Worm (Caenorhabditis elegans) whole organism, mixed stage, embryonic: ENCODE data around the gene sdn-1.

ENCODE experiments used
- M03D4.4 ChIP-seq: sonication (generic microtip); optimal IDR thresholded peaks from 2 replicates; lab custom pipeline; 2017; ENCODE audit warnings: mild to moderate bottlenecking, missing genetic modification characterization, missing compliant biosample characterization
- bed-3 ChIP-seq: fragments of 200-800 bp; sonication (Bioruptor generic); optimal IDR thresholded peaks from 3 replicates; lab custom pipeline; 2018; ENCODE audit warnings: mild to moderate bottlenecking, missing genetic modification characterization, moderate library complexity, missing compliant biosample characterization
- blmp-1 ChIP-seq: fragments of 150-350 bp; optimal IDR thresholded peaks from 2 replicates; lab custom pipeline; 2014; ENCODE audit warnings: missing biosample characterization, missing genetic modification characterization
- ceh-39 ChIP-seq: fragments of 150-350 bp; optimal IDR thresholded peaks from 2 replicates; lab custom pipeline; 2014; ENCODE audit warnings: missing biosample characterization, missing genetic modification characterization
- ceh-43 ChIP-seq: fragments of 200-800 bp; sonication (Bioruptor generic); optimal IDR thresholded peaks from 2 replicates; lab custom pipeline; 2018; ENCODE audit warnings: mild to moderate bottlenecking, missing genetic modification characterization, moderate library complexity, missing compliant biosample characterization
- ces-1 ChIP-seq: fragments of 150-350 bp; optimal IDR thresholded peaks from 2 replicates; lab custom pipeline; 2014; ENCODE audit warnings: missing biosample characterization, missing genetic modification reagents, missing genetic modification characterization
- cnd-1 ChIP-seq: fragments of 200-800 bp; sonication (Bioruptor generic); optimal IDR thresholded peaks from 2 replicates; lab custom pipeline; 2018; ENCODE audit warnings: mild to moderate bottlenecking, missing genetic modification characterization, missing compliant biosample characterization
- drap-1 ChIP-seq: fragments of 200-800 bp; sonication (Bioruptor generic); optimal IDR thresholded peaks from 3 replicates; lab custom pipeline; 2018; ENCODE audit warnings: mild to moderate bottlenecking, missing genetic modification characterization, missing compliant biosample characterization
- elt-3 ChIP-seq: fragments of 150-350 bp; optimal IDR thresholded peaks from 2 replicates; lab custom pipeline; 2014; ENCODE audit warnings: missing biosample characterization, missing genetic modification characterization
- flh-1 ChIP-seq: fragments of 200-800 bp; sonication (Bioruptor generic); optimal IDR thresholded peaks from 2 replicates; lab custom pipeline; 2018; ENCODE audit warnings: mild to moderate bottlenecking, missing genetic modification characterization, moderate library complexity, missing compliant biosample characterization
- ham-2 ChIP-seq: fragments of 200-800 bp; sonication (Bioruptor generic); optimal IDR thresholded peaks from 2 replicates; lab custom pipeline; 2018; ENCODE audit warnings: mild to moderate bottlenecking, missing genetic modification characterization, missing compliant biosample characterization
- hlh-1 ChIP-seq: fragments of 150-350 bp; optimal IDR thresholded peaks from 2 replicates; lab custom pipeline; 2014; ENCODE audit warnings: missing biosample characterization, missing genetic modification reagents, missing genetic modification characterization
- lin-13 ChIP-seq: fragments of 150-350 bp; optimal IDR thresholded peaks from 2 replicates; lab custom pipeline; 2014; ENCODE audit warnings: missing biosample characterization, missing genetic modification characterization
- lin-32 ChIP-seq: fragments of 200-800 bp; sonication (Bioruptor generic); optimal IDR thresholded peaks from 2 replicates; lab custom pipeline; 2018; ENCODE audit warnings: mild to moderate bottlenecking, missing genetic modification characterization, missing compliant biosample characterization
- lsy-2 ChIP-seq: fragments of 150-350 bp; optimal IDR thresholded peaks from 2 replicates; lab custom pipeline; 2014; ENCODE audit warnings: missing biosample characterization, missing genetic modification characterization
- mab-5 ChIP-seq: fragments of 150-350 bp; optimal IDR thresholded peaks from 2 replicates; lab custom pipeline; 2014; ENCODE audit warnings: missing biosample characterization, missing genetic modification characterization
- mls-2 ChIP-seq: sonication (generic microtip); optimal IDR thresholded peaks from 2 replicates; lab custom pipeline; 2016; ENCODE audit warnings: mild to moderate bottlenecking, missing genetic modification characterization, moderate library complexity, missing compliant biosample characterization
- nhr-12 ChIP-seq: fragments of 150-350 bp; optimal IDR thresholded peaks from 2 replicates; lab custom pipeline; 2014; ENCODE audit warnings: missing biosample characterization, missing genetic modification characterization
- nhr-2 ChIP-seq: fragments of 150-350 bp; optimal IDR thresholded peaks from 2 replicates; lab custom pipeline; 2014; ENCODE audit warnings: missing biosample characterization, missing genetic modification characterization
- nhr-237 ChIP-seq: fragments of 150-350 bp; optimal IDR thresholded peaks from 2 replicates; lab custom pipeline; 2014; ENCODE audit warnings: missing biosample characterization, missing genetic modification characterization
- nhr-28 ChIP-seq: fragments of 150-350 bp; optimal IDR thresholded peaks from 2 replicates; lab custom pipeline; 2014; ENCODE audit warnings: missing biosample characterization, missing genetic modification characterization
- nhr-76 ChIP-seq: sonication (generic microtip); optimal IDR thresholded peaks from 2 replicates; lab custom pipeline; 2017; ENCODE audit warnings: missing biosample characterization, missing genetic modification characterization
- pha-4 ChIP-seq: fragments of 150-350 bp; optimal IDR thresholded peaks from 2 replicates; lab custom pipeline; 2018; ENCODE audit warnings: missing biosample characterization, missing genetic modification reagents, missing genetic modification characterization
- sem-2 ChIP-seq: fragments of 200-800 bp; sonication (Bioruptor generic); optimal IDR thresholded peaks from 2 replicates; lab custom pipeline; 2018; ENCODE audit warnings: mild to moderate bottlenecking, missing genetic modification characterization, missing compliant biosample characterization
- snpc-4 ChIP-seq: fragments of 150-350 bp; optimal IDR thresholded peaks from 2 replicates; lab custom pipeline; 2014; ENCODE audit warnings: missing biosample characterization, missing genetic modification characterization
- sptf-1 ChIP-seq: sonication (generic microtip); optimal IDR thresholded peaks from 2 replicates; lab custom pipeline; 2017; ENCODE audit warnings: mild to moderate bottlenecking, missing genetic modification characterization, moderate library complexity, missing compliant biosample characterization
- unc-120 ChIP-seq: sonication (generic microtip); optimal IDR thresholded peaks from 2 replicates; lab custom pipeline; 2017; ENCODE audit warnings: missing genetic modification characterization, missing compliant biosample characterization; ENCODE audit not compliant: poor library complexity, severe bottlenecking
- unc-39 ChIP-seq: fragments of 150-350 bp; optimal IDR thresholded peaks from 2 replicates; lab custom pipeline; 2014; ENCODE audit warnings: missing biosample characterization, missing genetic modification characterization
- unc-62 ChIP-seq: fragments of 150-350 bp; optimal IDR thresholded peaks from 2 replicates; lab custom pipeline; 2014; ENCODE audit warnings: missing biosample characterization, missing genetic modification reagents, missing genetic modification characterization
- zip-8 ChIP-seq: fragments of 150-350 bp; optimal IDR thresholded peaks from 2 replicates; lab custom pipeline; 2014; ENCODE audit warnings: missing biosample characterization, missing genetic modification characterization
- ztf-11 ChIP-seq: fragments of 150-350 bp; optimal IDR thresholded peaks from 2 replicates; lab custom pipeline; 2014; ENCODE audit warnings: missing biosample characterization, missing genetic modification characterization

Gene sdn-1

ce11 chrX:10596420-10596907 is 3.3 kb upstream of the sdn-1 start:
- TF ChIP-seq mls-2 (tag; lab: Kevin White, UChicago) (no peak), M03D4.4 (tag; lab: Kevin White, UChicago) (peak; percentile 4), ham-2 (GFP tag; lab: Kevin White, UChicago) (peak; percentile 27)

DNA sequence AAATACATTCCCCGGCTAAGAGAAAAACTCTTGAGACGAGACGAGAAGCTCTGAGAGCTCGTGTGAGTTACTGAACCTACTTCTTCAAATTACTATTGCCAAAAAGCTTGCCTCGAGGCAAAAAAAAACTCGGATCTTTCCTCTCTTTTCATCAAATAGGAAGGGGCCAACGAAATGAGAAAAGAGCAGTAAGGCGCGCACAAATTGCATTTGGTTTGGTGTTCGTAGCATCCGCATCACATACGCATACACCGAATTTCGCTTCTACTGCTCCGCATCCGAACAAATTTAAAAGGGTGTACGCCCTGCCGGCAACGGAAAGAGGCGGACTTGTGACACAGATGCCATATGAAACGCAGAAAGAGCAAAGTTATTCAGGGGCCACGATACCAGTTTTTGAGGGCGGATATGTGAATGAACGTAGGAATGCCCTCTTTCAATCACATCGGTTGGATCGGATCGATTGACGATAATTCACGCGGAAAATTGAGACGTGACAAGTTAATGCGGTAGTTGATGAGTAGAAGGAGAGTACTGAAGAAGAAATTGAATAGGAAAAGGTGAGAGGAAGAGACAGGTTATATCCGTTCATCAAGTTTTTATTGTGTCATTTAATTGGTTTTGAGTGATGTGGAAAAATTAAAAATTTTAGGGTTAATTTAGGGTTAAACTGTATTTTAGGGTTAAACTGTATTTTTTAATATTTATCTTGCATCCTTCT is 1.7 kb upstream of the sdn-1 start:
- peak; percentile 81 for TF ChIP-seq ces-1 (GFP tag; lab: Kevin White, UChicago)
- peak; percentile 56 for TF ChIP-seq unc-62 (GFP tag; lab: Kevin White, UChicago)
- TF ChIP-seq bed-3 = no peak
- TF ChIP-seq nhr-2 (tag; lab: Kevin White, UChicago) = no peak
- no peak for TF ChIP-seq snpc-4 (tag; lab: Kevin White, UChicago)
- TF ChIP-seq unc-120 (tag; lab: Kevin White, UChicago) = no peak
- no peak for TF ChIP-seq ztf-11
- no peak for TF ChIP-seq sem-2 (GFP tag; lab: Kevin White, UChicago)
- TF ChIP-seq sptf-1 (tag; lab: Kevin White, UChicago) = no peak
- TF ChIP-seq cnd-1 (tag; lab: Kevin White, UChicago) = no peak
- no peak for TF ChIP-seq nhr-28

- TF ChIP-seq nhr-28 (no peak), blmp-1 (peak; percentile 69), mls-2 (tag; lab: Kevin White, UChicago) (peak; percentile 35), ceh-43 (GFP tag; lab: Kevin White, UChicago) (no peak), sptf-1 (tag; lab: Kevin White, UChicago) (peak; percentile 31), ces-1 (GFP tag; lab: Kevin White, UChicago) (peak; percentile 65), M03D4.4 (tag; lab: Kevin White, UChicago) (peak; percentile 0)
Observed at ce11 chrX:10593756-10594376, 732 bp upstream of the sdn-1 start.

DNA sequence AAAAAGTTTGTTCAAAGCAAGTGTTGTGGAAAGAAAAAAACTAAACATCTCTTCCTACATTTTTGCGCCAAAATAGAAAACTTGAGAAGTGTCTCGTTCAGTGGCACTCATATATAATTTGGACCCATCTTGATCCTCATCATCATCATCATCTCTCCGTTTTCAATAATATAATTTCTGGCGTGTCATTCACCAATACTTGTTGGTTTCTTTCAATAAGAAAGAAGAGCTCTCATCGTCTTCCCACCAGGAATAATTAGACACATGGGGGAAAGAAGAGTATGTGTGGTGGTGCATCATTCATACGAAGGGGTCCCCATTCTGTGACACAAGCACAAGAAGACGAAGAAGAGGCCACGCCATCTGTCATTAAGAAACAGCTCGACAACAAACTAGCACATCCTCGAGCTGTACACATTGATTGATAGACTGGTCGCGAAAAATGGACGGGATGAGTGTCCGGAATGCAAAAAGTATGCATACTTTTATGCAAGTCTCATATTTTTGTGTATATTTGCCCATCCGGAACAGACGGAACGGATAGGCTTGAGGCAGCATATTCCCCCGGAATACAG is 1.8 kb downstream of the sdn-1 start:
- no peak for TF ChIP-seq hlh-1 (tag; lab: Kevin White, UChicago)
- no peak for TF ChIP-seq M03D4.4 (tag; lab: Kevin White, UChicago)
- no peak for TF ChIP-seq snpc-4 (tag; lab: Kevin White, UChicago)
- TF ChIP-seq unc-62 (GFP tag; lab: Kevin White, UChicago) = peak; percentile 45
- no peak for TF ChIP-seq ham-2 (GFP tag; lab: Kevin White, UChicago)
- no peak for TF ChIP-seq nhr-12
- TF ChIP-seq mab-5 (tag; lab: Kevin White, UChicago) = no peak
- TF ChIP-seq mls-2 (tag; lab: Kevin White, UChicago) = no peak
- peak; percentile 87 for TF ChIP-seq ces-1 (GFP tag; lab: Kevin White, UChicago)
- no peak for TF ChIP-seq unc-39 (tag; lab: Kevin White, UChicago)
- no peak for TF ChIP-seq elt-3 (tag; lab: Kevin White, UChicago)
- no peak for TF ChIP-seq lin-13 (tag; lab: Kevin White, UChicago)
- TF ChIP-seq nhr-237 (tag; lab: Kevin White, UChicago) = no peak
- TF ChIP-seq ceh-43 (GFP tag; lab: Kevin White, UChicago) = no peak
- no peak for TF ChIP-seq zip-8 (tag; lab: Kevin White, UChicago)
- no peak for TF ChIP-seq unc-120 (tag; lab: Kevin White, UChicago)
- TF ChIP-seq lin-32 (GFP tag; lab: Kevin White, UChicago) = peak; percentile 5
- TF ChIP-seq cnd-1 (tag; lab: Kevin White, UChicago) = peak; percentile 76
- no peak for TF ChIP-seq blmp-1
- TF ChIP-seq, all 35 proteins: peak for 4

- TF ChIP-seq hlh-1 (tag; lab: Kevin White, UChicago) = no peak
- TF ChIP-seq nhr-2 (tag; lab: Kevin White, UChicago) = no peak
- no peak for TF ChIP-seq cnd-1 (tag; lab: Kevin White, UChicago)
- no peak for TF ChIP-seq bed-3
- TF ChIP-seq lsy-2 (tag; lab: Kevin White, UChicago) = no peak
- TF ChIP-seq mab-5 (tag; lab: Kevin White, UChicago) = no peak
- no peak for TF ChIP-seq lin-32 (GFP tag; lab: Kevin White, UChicago)
- TF ChIP-seq ceh-39 (tag; lab: Kevin White, UChicago) = no peak
- TF ChIP-seq lin-13 (tag; lab: Kevin White, UChicago) = no peak
- no peak for TF ChIP-seq nhr-76 (tag; lab: Kevin White, UChicago)
- no peak for TF ChIP-seq ceh-43 (GFP tag; lab: Kevin White, UChicago)
- no peak for TF ChIP-seq drap-1
- no peak for TF ChIP-seq pha-4 (tag; lab: Kevin White, UChicago)
- TF ChIP-seq nhr-28 = no peak
- no peak for TF ChIP-seq sptf-1 (tag; lab: Kevin White, UChicago)
- TF ChIP-seq flh-1 (GFP tag; lab: Kevin White, UChicago) = no peak
- no peak for TF ChIP-seq unc-120 (tag; lab: Kevin White, UChicago)
Observed at ce11 chrX:10590772-10591171, 2.4 kb downstream of the sdn-1 start.
